Fruit fly (Drosophila melanogaster) Kc167 (cell line): ENCODE measurements around the gene CG14903.

Experiments used
- Myc ChIP-seq: fragments of >200 bp; optimal IDR thresholded peaks from 2 replicates; lab custom pipeline; 2017; ENCODE audit warnings: missing external identifiers
- insv ChIP-seq: fragments of >200 bp; optimal IDR thresholded peaks from 3 replicates; lab custom pipeline; 2018; ENCODE audit warnings: missing external identifiers
- psq ChIP-seq: fragments of >200 bp; optimal IDR thresholded peaks from 2 replicates; lab custom pipeline; 2017; ENCODE audit warnings: missing external identifiers
- ttk ChIP-seq: sonication (Bioruptor generic); optimal IDR thresholded peaks from 2 replicates; lab custom pipeline; 2017; ENCODE audit warnings: missing external identifiers

dm6 chr3R:16594056-16594858 is 20.7 kb upstream of the CG14903 start, which contains the start of gene CG14892:
- no peak for TF ChIP-seq ttk (lab: Kevin White, UChicago)
- no peak for TF ChIP-seq psq
- TF ChIP-seq Myc (lab: Kevin White, UChicago): no peak
- no peak for TF ChIP-seq insv (lab: Kevin White, UChicago)
